Worm (Caenorhabditis elegans) whole organism, young adult: ENCODE results near the gene ZK686.6.
A peak's percentile ranks its signal among the peaks of the same experiment; 100 is the strongest.

Experiments
- C06A6.2 ChIP-seq: fragments of 200-800 bp; sonication (Bioruptor generic); conservative IDR thresholded peaks from 2 replicates; pipeline ENCODE4 v1.3.6; 2022; ENCODE audit warnings: missing genetic modification characterization, missing compliant biosample characterization
- F10E7.11 ChIP-seq: sonication (generic microtip); optimal IDR thresholded peaks from 2 replicates; lab custom pipeline; 2017; ENCODE audit warnings: mild to moderate bottlenecking, missing genetic modification characterization, moderate library complexity, missing compliant biosample characterization
- F22D6.2 ChIP-seq: sonication (generic microtip); optimal IDR thresholded peaks from 2 replicates; lab custom pipeline; 2016; ENCODE audit warnings: mild to moderate bottlenecking, missing genetic modification characterization, missing compliant biosample characterization
- K11D2.4 ChIP-seq: fragments of 200-800 bp; sonication (Bioruptor generic); IDR thresholded peaks from 2 replicates; pipeline ENCODE4 v1.3.6; 2022; ENCODE audit warnings: missing genetic modification reagents, missing genetic modification characterization, missing compliant biosample characterization
- T26A5.8 ChIP-seq: sonication (generic microtip); optimal IDR thresholded peaks from 2 replicates; lab custom pipeline; 2016; ENCODE audit warnings: missing genetic modification characterization, missing compliant biosample characterization
- Y79H2A.3 ChIP-seq: fragments of 200-800 bp; sonication (Bioruptor generic); conservative IDR thresholded peaks from 2 replicates; pipeline ENCODE4 v1.3.6; 2022; ENCODE audit warnings: missing genetic modification reagents, missing genetic modification characterization, missing compliant biosample characterization
- Y95B8A.8 ChIP-seq: fragments of 200-800 bp; sonication (Bioruptor generic); IDR thresholded peaks from 2 replicates; pipeline ENCODE4 v1.3.6; 2022; ENCODE audit warnings: missing genetic modification reagents, missing genetic modification characterization, missing compliant biosample characterization
- ZK185.1 ChIP-seq: sonication (generic microtip); optimal IDR thresholded peaks from 2 replicates; lab custom pipeline; 2016; ENCODE audit warnings: mild to moderate bottlenecking, missing genetic modification characterization, missing compliant biosample characterization; ENCODE audit not compliant: poor library complexity, severe bottlenecking
- aptf-2 ChIP-seq: fragments of 200-800 bp; sonication (Bioruptor generic); conservative IDR thresholded peaks from 2 replicates; pipeline ENCODE4 v1.3.6; 2022; ENCODE audit warnings: missing genetic modification reagents, missing genetic modification characterization, missing compliant biosample characterization
- aptf-3 ChIP-seq: fragments of 200-800 bp; sonication (Bioruptor generic); IDR thresholded peaks from 2 replicates; pipeline ENCODE4 v1.3.6; 2022; ENCODE audit warnings: missing genetic modification characterization, missing compliant biosample characterization
- athp-1 ChIP-seq: sonication (generic microtip); optimal IDR thresholded peaks from 2 replicates; lab custom pipeline; 2017; ENCODE audit warnings: mild to moderate bottlenecking, missing genetic modification characterization, missing compliant biosample characterization
- bed-1 ChIP-seq: fragments of 200-800 bp; sonication (Bioruptor generic); IDR thresholded peaks from 2 replicates; pipeline ENCODE4 v1.3.6; 2022; ENCODE audit warnings: missing genetic modification reagents, missing genetic modification characterization, missing compliant biosample characterization
- cebp-1 ChIP-seq, 2 experiments: fragments of 200-800 bp in 1 of 2; sonication (Bioruptor generic) in 1 of 2; sonication (generic microtip) in 1 of 2; IDR thresholded peaks in 1 of 2; optimal IDR thresholded peaks in 1 of 2; 2 replicates each; pipeline versions ENCODE4 v1.3.6 to Lab custom; 2017 to 2022; ENCODE audit warnings: missing compliant biosample characterization in 2 of 2, missing genetic modification characterization in 2 of 2, mild to moderate bottlenecking in 1 of 2, missing genetic modification reagents in 1 of 2, moderate library complexity in 1 of 2
- cebp-2 ChIP-seq: fragments of 200-800 bp; sonication (Bioruptor generic); IDR thresholded peaks from 2 replicates; pipeline ENCODE4 v1.3.6; 2022; ENCODE audit warnings: missing genetic modification characterization, missing compliant biosample characterization
- ceh-58 ChIP-seq: fragments of 200-800 bp; sonication (Bioruptor generic); IDR thresholded peaks from 2 replicates; pipeline ENCODE4 v1.3.6; 2022; ENCODE audit warnings: missing genetic modification characterization, missing compliant biosample characterization
- chd-7 ChIP-seq: sonication (generic microtip); optimal IDR thresholded peaks from 2 replicates; lab custom pipeline; 2016; ENCODE audit warnings: mild to moderate bottlenecking, missing genetic modification characterization, moderate library complexity, missing compliant biosample characterization
- dox-1 ChIP-seq: fragments of 200-800 bp; sonication (Bioruptor generic); IDR thresholded peaks from 2 replicates; pipeline ENCODE4 v1.3.6; 2022; ENCODE audit warnings: missing genetic modification reagents, missing genetic modification characterization, missing compliant biosample characterization
- dpff-1 ChIP-seq: sonication (generic microtip); optimal IDR thresholded peaks from 2 replicates; lab custom pipeline; 2017; ENCODE audit warnings: mild to moderate bottlenecking, missing genetic modification characterization, missing compliant biosample characterization
- egl-44 ChIP-seq: fragments of 200-800 bp; sonication (Bioruptor generic); IDR thresholded peaks from 2 replicates; pipeline ENCODE4 v1.3.6; 2022; ENCODE audit warnings: missing genetic modification reagents, missing genetic modification characterization, missing compliant biosample characterization
- hsf-1 ChIP-seq: fragments of 200-800 bp; sonication (Bioruptor generic); IDR thresholded peaks from 2 replicates; pipeline ENCODE4 v1.3.6; 2022; ENCODE audit warnings: missing genetic modification reagents, missing genetic modification characterization, missing compliant biosample characterization
- let-607 ChIP-seq, 2 experiments: fragments of 200-800 bp in 1 of 2; sonication (Bioruptor generic) in 1 of 2; sonication (generic microtip) in 1 of 2; optimal IDR thresholded peaks; 2 replicates each; lab custom pipeline; 2016 to 2018; ENCODE audit warnings: mild to moderate bottlenecking in 2 of 2, missing compliant biosample characterization in 2 of 2, missing genetic modification characterization in 2 of 2, moderate library complexity in 2 of 2, missing genotype in 1 of 2
- lin-26 ChIP-seq: fragments of 200-800 bp; sonication (Bioruptor generic); IDR thresholded peaks from 2 replicates; pipeline ENCODE4 v1.3.6; 2022; ENCODE audit warnings: missing genetic modification reagents, missing genetic modification characterization, missing compliant biosample characterization
- lin-35 ChIP-seq, 3 experiments: fragments of 150-350 bp in 2 of 3; sonication (generic microtip) in 1 of 3; optimal IDR thresholded peaks; 2 replicates each; lab custom pipeline; 2014 to 2018; ENCODE audit warnings: missing biosample characterization in 3 of 3, missing genetic modification characterization in 3 of 3, missing genetic modification reagents in 3 of 3
- lir-1 ChIP-seq: fragments of 200-800 bp; sonication (Bioruptor generic); conservative IDR thresholded peaks from 2 replicates; pipeline ENCODE4 v1.3.6; 2022; ENCODE audit warnings: missing genetic modification reagents, missing genetic modification characterization, missing compliant biosample characterization
- madf-10 ChIP-seq: sonication (generic microtip); optimal IDR thresholded peaks from 2 replicates; lab custom pipeline; 2016; ENCODE audit warnings: mild to moderate bottlenecking, missing genetic modification characterization, missing compliant biosample characterization
- mcd-1 ChIP-seq: fragments of 200-800 bp; sonication (Bioruptor generic); IDR thresholded peaks from 2 replicates; pipeline ENCODE4 v1.3.6; 2022; ENCODE audit warnings: missing genetic modification reagents, missing genetic modification characterization, missing compliant biosample characterization
- nfyb-1 ChIP-seq: fragments of 200-800 bp; sonication (Bioruptor generic); IDR thresholded peaks from 2 replicates; pipeline ENCODE4 v1.3.6; 2022; ENCODE audit warnings: missing genetic modification reagents, missing genetic modification characterization, missing compliant biosample characterization
- pbrm-1 ChIP-seq: fragments of 200-800 bp; sonication (Bioruptor generic); IDR thresholded peaks from 2 replicates; pipeline ENCODE4 v1.3.6; 2022; ENCODE audit warnings: missing genetic modification reagents, missing genetic modification characterization, missing compliant biosample characterization
- rcor-1 ChIP-seq: fragments of 200-800 bp; sonication (Bioruptor generic); IDR thresholded peaks from 2 replicates; pipeline ENCODE4 v1.3.6; 2022; ENCODE audit warnings: missing genetic modification reagents, missing genetic modification characterization, missing compliant biosample characterization
- repo-1 ChIP-seq: sonication (generic microtip); optimal IDR thresholded peaks from 2 replicates; lab custom pipeline; 2017; ENCODE audit warnings: mild to moderate bottlenecking, missing genetic modification characterization, missing compliant biosample characterization
- snpc-3.4 ChIP-seq: sonication (generic microtip); optimal IDR thresholded peaks from 2 replicates; lab custom pipeline; 2017; ENCODE audit warnings: missing genetic modification characterization, mild to moderate bottlenecking, missing compliant biosample characterization, antibody characterized with exemption, moderate library complexity, missing genotype, missing genetic modification reagents
- sptf-2 ChIP-seq: fragments of 200-800 bp; sonication (Bioruptor generic); optimal IDR thresholded peaks from 2 replicates; lab custom pipeline; 2018; ENCODE audit warnings: mild to moderate bottlenecking, missing genetic modification characterization, missing compliant biosample characterization
- unc-62 ChIP-seq: fragments of 150-350 bp; optimal IDR thresholded peaks from 2 replicates; lab custom pipeline; 2014; ENCODE audit warnings: missing biosample characterization, missing genetic modification reagents, missing genetic modification characterization
- zim-3 ChIP-seq: sonication (generic microtip); optimal IDR thresholded peaks from 2 replicates; lab custom pipeline; 2017; ENCODE audit warnings: mild to moderate bottlenecking, missing genetic modification characterization, moderate library complexity, missing compliant biosample characterization
- ztf-25 ChIP-seq: fragments of 200-800 bp; sonication (Bioruptor generic); IDR thresholded peaks from 2 replicates; pipeline ENCODE4 v1.3.6; 2022; ENCODE audit warnings: missing genetic modification reagents, missing genetic modification characterization, missing compliant biosample characterization
- ztf-26 ChIP-seq: sonication (generic microtip); optimal IDR thresholded peaks from 2 replicates; lab custom pipeline; 2017; ENCODE audit warnings: missing genetic modification characterization, missing compliant biosample characterization

Gene ZK686.6

ce11 chrIII:7737646-7738258, 35.0 kb downstream of the ZK686.6 start:
- TF ChIP-seq F22D6.2 (no peak), zim-3 (tag; lab: Kevin White, UChicago) (peak; percentile 59), let-607 (tag; optimal IDR thresholded peaks at IDR 0.05; lab: Kevin White, UChicago) (peak in 1 of 2 experiments; percentile 26), dpff-1 (tag; lab: Kevin White, UChicago) (peak; percentile 74), sptf-2 (GFP tag; lab: Kevin White, UChicago) (no peak), repo-1 (tag; lab: Kevin White, UChicago) (peak; percentile 11), cebp-1 (GFP tag; IDR thresholded peaks at IDR 0.05; lab: Robert Waterston, UW) (no peak), cebp-1 (tag; optimal IDR thresholded peaks at IDR 0.05; lab: Kevin White, UChicago) (peak; percentile 14), chd-7 (tag; lab: Kevin White, UChicago) (peak; percentile 52), lir-1 (GFP tag; lab: Robert Waterston, UW) (no peak), ztf-26 (tag; lab: Kevin White, UChicago) (peak; percentile 8), F10E7.11 (tag; lab: Kevin White, UChicago) (peak; percentile 52), aptf-2 (GFP tag; lab: Robert Waterston, UW) (0 out of 2 replicates have a peak, but pooled peaks have one; percentile 11), C06A6.2 (GFP tag; lab: Robert Waterston, UW) (0 out of 2 replicates have a peak, but pooled peaks have one; percentile 49), bed-1 (GFP tag; lab: Robert Waterston, UW) (no peak), ZK185.1 (tag; lab: Kevin White, UChicago) (peak; percentile 51), lin-35 (GFP tag; optimal IDR thresholded peaks at IDR 0.05; lab: Kevin White, UChicago) (peak in 1 of 3 experiments; percentile 40), egl-44 (no peak), Y79H2A.3 (GFP tag; lab: Robert Waterston, UW) (no peak)

- TF ChIP-seq Y95B8A.8 = 0 out of 2 replicates have a peak, but pooled peaks have one; percentile 21
- TF ChIP-seq nfyb-1 = 0 out of 2 replicates have a peak, but pooled peaks have one; percentile 45
- TF ChIP-seq aptf-3 (GFP tag; lab: Robert Waterston, UW) = no peak
- no peak for TF ChIP-seq cebp-1 (GFP tag; IDR thresholded peaks at IDR 0.05; lab: Robert Waterston, UW)
- TF ChIP-seq cebp-1 (tag; optimal IDR thresholded peaks at IDR 0.05; lab: Kevin White, UChicago) = peak; percentile 21
- peak; percentile 36; the same call in 1 of the 2 replicates for TF ChIP-seq C06A6.2 (GFP tag; lab: Robert Waterston, UW)
- peak; percentile 12; the same call in 1 of the 2 replicates for TF ChIP-seq K11D2.4 (GFP tag; lab: Robert Waterston, UW)
- peak; percentile 25; the same call in 1 of the 2 replicates for TF ChIP-seq mcd-1 (GFP tag; lab: Robert Waterston, UW)
- TF ChIP-seq ztf-25 = 0 out of 2 replicates have a peak, but pooled peaks have one; percentile 8
- 0 out of 2 replicates have a peak, but pooled peaks have one; percentile 61 for TF ChIP-seq lin-26 (GFP tag; lab: Robert Waterston, UW)
- TF ChIP-seq hsf-1 (GFP tag; lab: Robert Waterston, UW) = 0 out of 2 replicates have a peak, but pooled peaks have one; percentile 27
- peak; percentile 66 for TF ChIP-seq athp-1 (tag; lab: Kevin White, UChicago)
- TF ChIP-seq snpc-3.4 (tag; lab: Kevin White, UChicago) = peak; percentile 37
- TF ChIP-seq unc-62 (GFP tag; lab: Kevin White, UChicago) = no peak
- TF ChIP-seq rcor-1 (GFP tag; lab: Robert Waterston, UW) = no peak
- TF ChIP-seq cebp-2 (GFP tag; lab: Robert Waterston, UW) = peak; percentile 55; the same call in 1 of the 2 replicates
- TF ChIP-seq dox-1 = peak; percentile 71; the same call in 1 of the 2 replicates
- TF ChIP-seq lin-35 (GFP tag; optimal IDR thresholded peaks at IDR 0.05; lab: Kevin White, UChicago) = peak in 1 of 3 experiments; percentile 65
- TF ChIP-seq T26A5.8 = no peak
- peak in 1 of 2 experiments; percentile 12 for TF ChIP-seq let-607 (tag; optimal IDR thresholded peaks at IDR 0.05; lab: Kevin White, UChicago)
- TF ChIP-seq pbrm-1 (GFP tag; lab: Robert Waterston, UW) = 0 out of 2 replicates have a peak, but pooled peaks have one; percentile 15
- no peak for TF ChIP-seq madf-10
- 0 out of 2 replicates have a peak, but pooled peaks have one; percentile 45 for TF ChIP-seq ceh-58
Measured at ce11 chrIII:7736806-7737205, 36.0 kb downstream of the ZK686.6 start.
